Worm (Caenorhabditis elegans) whole organism, L3 larva: Measurements from ENCODE around the gene C16B8.2.

Experiments used
- ZK546.5 ChIP-seq: sonication (generic microtip); optimal IDR thresholded peaks from 2 replicates; lab custom pipeline; 2017; ENCODE audit warnings: missing biosample characterization, missing genetic modification characterization
- elt-2 ChIP-seq: sonication (generic microtip); optimal IDR thresholded peaks from 2 replicates; lab custom pipeline; 2016; ENCODE audit warnings: missing genetic modification reagents, mild to moderate bottlenecking, missing genetic modification characterization, missing compliant biosample characterization
- nfya-1 ChIP-seq: sonication (generic microtip); optimal IDR thresholded peaks from 2 replicates; lab custom pipeline; 2017; ENCODE audit warnings: missing genetic modification characterization, mild to moderate bottlenecking, missing compliant biosample characterization, antibody characterized with exemption, moderate library complexity; ENCODE audit not compliant: insufficient read depth
- nhr-28 ChIP-seq: fragments of 150-350 bp; optimal IDR thresholded peaks from 2 replicates; lab custom pipeline; 2014; ENCODE audit warnings: missing biosample characterization, missing genetic modification characterization

DNA sequence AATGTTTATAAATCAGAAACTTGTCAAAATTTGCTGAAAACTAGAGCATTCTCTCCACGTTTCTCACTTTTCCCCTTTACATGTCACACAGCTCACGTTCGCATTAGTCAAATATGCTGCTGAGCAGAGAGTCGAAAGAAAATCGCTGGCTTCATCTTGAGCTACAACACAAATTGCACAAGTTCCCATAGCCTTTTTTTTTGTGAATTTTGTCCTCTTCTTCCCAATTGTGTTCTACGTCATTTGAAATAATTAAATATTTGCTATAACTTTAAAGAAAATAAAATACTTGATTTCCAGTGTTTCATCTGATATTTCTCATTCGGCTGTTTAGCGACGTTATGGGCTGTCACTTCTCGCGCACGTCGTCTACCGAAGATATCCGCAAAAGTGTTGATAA, 30.8 kb upstream of the C16B8.2 start, which contains the start of gene R02E12.5:
- TF ChIP-seq elt-2 (no peak), nfya-1 (no peak), nhr-28 (no peak), ZK546.5 (tag; lab: Kevin White, UChicago) (no peak)
